Fruit fly (Drosophila melanogaster) whole organism, prepupa: Measurements from ENCODE around the gene CG14644.

Source experiments
- Blimp-1 ChIP-seq: fragments of 200-800 bp; sonication (Bioruptor generic); optimal IDR thresholded peaks from 3 replicates; lab custom pipeline; 2017; ENCODE audit warnings: missing biosample characterization, missing genetic modification characterization, mild to moderate bottlenecking, moderate library complexity, missing genetic modification reagents
- CG10669 ChIP-seq: fragments of 200-800 bp; sonication (Bioruptor generic); optimal IDR thresholded peaks from 3 replicates; lab custom pipeline; 2018; ENCODE audit warnings: missing biosample characterization, mild to moderate bottlenecking, missing genetic modification characterization, moderate library complexity
- CG11294 ChIP-seq: fragments of 200-800 bp; sonication (Bioruptor generic); IDR thresholded peaks from 2 replicates; pipeline ENCODE4 v1.3.6; 2022; ENCODE audit warnings: missing biosample characterization, missing genetic modification characterization
- CG11902 ChIP-seq: fragments of 200-800 bp; sonication (Bioruptor generic); optimal IDR thresholded peaks from 3 replicates; lab custom pipeline; 2016; ENCODE audit warnings: missing biosample characterization, missing genetic modification characterization
- CG15336 ChIP-seq: fragments of 200-800 bp; sonication (Bioruptor generic); IDR thresholded peaks from 2 replicates; pipeline ENCODE4 v1.3.6; 2022; ENCODE audit warnings: missing biosample characterization, missing genetic modification characterization
- CG1621 ChIP-seq: fragments of 200-800 bp; sonication (Bioruptor generic); optimal IDR thresholded peaks from 3 replicates; lab custom pipeline; 2018; ENCODE audit warnings: missing biosample characterization, mild to moderate bottlenecking, missing genetic modification characterization
- CG16779 ChIP-seq: fragments of 200-800 bp; sonication (Bioruptor generic); optimal IDR thresholded peaks from 3 replicates; lab custom pipeline; 2017; ENCODE audit warnings: missing biosample characterization, mild to moderate bottlenecking, missing genetic modification characterization
- CG31627 ChIP-seq: fragments of 200-800 bp; sonication (Bioruptor generic); optimal IDR thresholded peaks from 3 replicates; lab custom pipeline; 2016; ENCODE audit warnings: missing biosample characterization, missing genetic modification characterization
- CG32006 ChIP-seq: fragments of 200-800 bp; sonication (Bioruptor generic); optimal IDR thresholded peaks from 3 replicates; lab custom pipeline; 2017; ENCODE audit warnings: missing biosample characterization, mild to moderate bottlenecking, missing genetic modification characterization
- CG34406 ChIP-seq: fragments of 200-800 bp; sonication (Bioruptor generic); optimal IDR thresholded peaks from 3 replicates; lab custom pipeline; 2016; ENCODE audit warnings: missing biosample characterization, missing genetic modification characterization
- CG3919 ChIP-seq: fragments of 200-800 bp; sonication (Bioruptor generic); optimal IDR thresholded peaks from 3 replicates; lab custom pipeline; 2016; ENCODE audit warnings: missing biosample characterization, missing genetic modification characterization
- CG6163 ChIP-seq: fragments of 200-800 bp; sonication (Bioruptor generic); IDR thresholded peaks from 3 replicates; pipeline ENCODE4 v1.3.6; 2022; ENCODE audit warnings: missing biosample characterization, missing genetic modification characterization
- CG6808 ChIP-seq: fragments of 200-800 bp; sonication (Bioruptor generic); optimal IDR thresholded peaks from 3 replicates; lab custom pipeline; 2017; ENCODE audit warnings: missing biosample characterization, missing genetic modification characterization, mild to moderate bottlenecking, moderate library complexity, missing genetic modification reagents
- CG6854 ChIP-seq: fragments of 200-800 bp; sonication (Bioruptor generic); optimal IDR thresholded peaks from 2 replicates; lab custom pipeline; 2017; ENCODE audit warnings: missing biosample characterization, mild to moderate bottlenecking, missing genetic modification characterization
- CG7368 ChIP-seq: fragments of 200-800 bp; sonication (Bioruptor generic); optimal IDR thresholded peaks from 3 replicates; lab custom pipeline; 2016; ENCODE audit warnings: missing biosample characterization, missing genetic modification characterization
- CG8119 ChIP-seq: fragments of 200-800 bp; sonication (Bioruptor generic); IDR thresholded peaks from 3 replicates; pipeline ENCODE4 v1.3.6; 2022; ENCODE audit warnings: missing biosample characterization, missing genetic modification characterization
- CG8319 ChIP-seq: fragments of 200-800 bp; sonication (Bioruptor generic); optimal IDR thresholded peaks from 3 replicates; lab custom pipeline; 2016; ENCODE audit warnings: missing biosample characterization, missing genetic modification characterization
- CG8632 ChIP-seq: fragments of 200-800 bp; sonication (Bioruptor generic); optimal IDR thresholded peaks from 3 replicates; lab custom pipeline; 2016; ENCODE audit warnings: missing biosample characterization, missing genetic modification characterization
- CG9139 ChIP-seq: fragments of 200-800 bp; sonication (Bioruptor generic); optimal IDR thresholded peaks from 3 replicates; lab custom pipeline; 2017; ENCODE audit warnings: missing biosample characterization, mild to moderate bottlenecking, missing genetic modification characterization
- Eip75B ChIP-seq: fragments of 200-800 bp; sonication (Bioruptor generic); optimal IDR thresholded peaks from 3 replicates; lab custom pipeline; 2016; ENCODE audit warnings: missing biosample characterization, missing genetic modification characterization
- Eip78C ChIP-seq: fragments of 200-800 bp; sonication (Bioruptor generic); peaks from one replicate; lab custom pipeline; 2016; ENCODE audit warnings: missing biosample characterization, missing genetic modification characterization
- Ets21C ChIP-seq: fragments of 200-800 bp; sonication (Bioruptor generic); optimal IDR thresholded peaks from 3 replicates; lab custom pipeline; 2016; ENCODE audit warnings: missing biosample characterization, missing genetic modification characterization
- Ets96B ChIP-seq: fragments of 200-800 bp; optimal IDR thresholded peaks from 2 replicates; lab custom pipeline; 2019; ENCODE audit warnings: missing biosample characterization, mild to moderate bottlenecking, missing genetic modification characterization, moderate library complexity
- Hr38 ChIP-seq: sonication (Bioruptor generic); optimal IDR thresholded peaks from 2 replicates; lab custom pipeline; 2016; ENCODE audit warnings: missing biosample characterization, missing genetic modification characterization
- Hr39 ChIP-seq: fragments of 200-800 bp; sonication (Bioruptor generic); optimal IDR thresholded peaks from 2 replicates; lab custom pipeline; 2016; ENCODE audit warnings: missing biosample characterization, missing genetic modification characterization
- Lpt ChIP-seq: fragments of 200-800 bp; sonication (Bioruptor generic); optimal IDR thresholded peaks from 3 replicates; lab custom pipeline; 2016; ENCODE audit warnings: missing biosample characterization, missing genetic modification characterization
- Met ChIP-seq: fragments of 200-800 bp; sonication (Bioruptor generic); optimal IDR thresholded peaks from 3 replicates; lab custom pipeline; 2016; ENCODE audit warnings: missing biosample characterization, missing genetic modification characterization
- OdsH ChIP-seq: fragments of 200-800 bp; sonication (Bioruptor generic); optimal IDR thresholded peaks from 3 replicates; lab custom pipeline; 2016; ENCODE audit warnings: missing biosample characterization, missing genetic modification characterization
- Smox ChIP-seq: fragments of 200-800 bp; sonication (Bioruptor generic); optimal IDR thresholded peaks from 3 replicates; lab custom pipeline; 2016; ENCODE audit warnings: missing biosample characterization, missing genetic modification characterization
- Sox102F ChIP-seq: fragments of 200-800 bp; sonication (Bioruptor generic); optimal IDR thresholded peaks from 2 replicates; lab custom pipeline; 2016; ENCODE audit warnings: missing biosample characterization, mild to moderate bottlenecking, missing genetic modification characterization
- Sox14 ChIP-seq: fragments of 200-800 bp; sonication (Bioruptor generic); optimal IDR thresholded peaks from 3 replicates; lab custom pipeline; 2016; ENCODE audit warnings: missing biosample characterization, missing genetic modification characterization
- Sox15 ChIP-seq: fragments of 200-800 bp; sonication (Bioruptor generic); optimal IDR thresholded peaks from 3 replicates; lab custom pipeline; 2016; ENCODE audit warnings: missing biosample characterization, missing genetic modification characterization
- acj6 ChIP-seq: fragments of 200-800 bp; sonication (Bioruptor generic); optimal IDR thresholded peaks from 3 replicates; lab custom pipeline; 2016; ENCODE audit warnings: missing biosample characterization, missing genetic modification characterization
- cyc ChIP-seq: fragments of 200-800 bp; sonication (Bioruptor generic); optimal IDR thresholded peaks from 3 replicates; lab custom pipeline; 2016; ENCODE audit warnings: missing biosample characterization, missing genetic modification characterization
- dac ChIP-seq: fragments of 200-800 bp; sonication (Bioruptor generic); optimal IDR thresholded peaks from 2 replicates; lab custom pipeline; 2017; ENCODE audit warnings: missing biosample characterization, mild to moderate bottlenecking, missing genetic modification characterization
- dsx ChIP-seq: fragments of 200-800 bp; optimal IDR thresholded peaks from 3 replicates; lab custom pipeline; 2019; ENCODE audit warnings: missing biosample characterization, mild to moderate bottlenecking, missing genetic modification characterization, moderate library complexity; ENCODE audit not compliant: poor library complexity, severe bottlenecking
- esn ChIP-seq: fragments of 200-800 bp; sonication (Bioruptor generic); optimal IDR thresholded peaks from 2 replicates; lab custom pipeline; 2016; ENCODE audit warnings: missing biosample characterization, mild to moderate bottlenecking, missing genetic modification characterization, moderate library complexity
- fkh ChIP-seq: fragments of 200-800 bp; sonication (Bioruptor generic); optimal IDR thresholded peaks from 3 replicates; lab custom pipeline; 2017; ENCODE audit warnings: missing biosample characterization, mild to moderate bottlenecking, missing genetic modification characterization, moderate library complexity
- lz ChIP-seq: fragments of 200-800 bp; sonication (Bioruptor generic); optimal IDR thresholded peaks from 3 replicates; lab custom pipeline; 2016; ENCODE audit warnings: missing biosample characterization, missing genetic modification characterization
- salr ChIP-seq, 2 experiments: fragments of 200-800 bp; sonication (Bioruptor generic); optimal IDR thresholded peaks; 3 replicates each; lab custom pipeline; 2016 to 2018; ENCODE audit warnings: missing biosample characterization in 2 of 2, missing genetic modification characterization in 2 of 2, mild to moderate bottlenecking in 1 of 2
- ss ChIP-seq, 2 experiments: fragments of 200-800 bp; sonication (Bioruptor generic); optimal IDR thresholded peaks; 2 replicates in 1 of 2; 3 replicates in 1 of 2; lab custom pipeline; 2017 to 2018; ENCODE audit warnings: mild to moderate bottlenecking in 2 of 2, missing biosample characterization in 2 of 2, missing genetic modification characterization in 2 of 2, moderate library complexity in 1 of 2
- svp ChIP-seq: fragments of 200-800 bp; sonication (Bioruptor generic); peaks from one replicate; lab custom pipeline; 2016; ENCODE audit warnings: missing biosample characterization, missing genetic modification characterization
- vri ChIP-seq: fragments of 200-800 bp; sonication (Bioruptor generic); optimal IDR thresholded peaks from 3 replicates; lab custom pipeline; 2016; ENCODE audit warnings: missing biosample characterization, mild to moderate bottlenecking, missing genetic modification characterization

Gene CG14644

dm6 chr3R:4243096-4243940 lies 9.5 kb downstream of the CG14644 start, which contains the start of gene CG34305 (continued):
- TF ChIP-seq CG7368 (GFP tag; lab: Kevin White, UChicago) (no peak), lz (GFP tag; lab: Kevin White, UChicago) (peak; percentile 38), cyc (peak; percentile 37), vri (peak; percentile 40), CG8632 (peak; percentile 13), CG3919 (GFP tag; lab: Kevin White, UChicago) (peak; percentile 11), CG11294 (GFP tag; lab: Robert Waterston, UW) (no peak), CG8119 (GFP tag; lab: Robert Waterston, UW) (no peak), CG16779 (tag; lab: Kevin White, UChicago) (no peak), CG6854 (GFP tag; lab: Kevin White, UChicago) (no peak), Eip75B (peak; percentile 3), CG31627 (GFP tag; lab: Kevin White, UChicago) (peak; percentile 20), CG6163 (GFP tag; lab: Robert Waterston, UW) (no peak), Lpt (GFP tag; lab: Kevin White, UChicago) (no peak), ss (GFP tag; optimal IDR thresholded peaks at IDR 0.05; lab: Kevin White, UChicago) (no peak), CG34406 (GFP tag; lab: Kevin White, UChicago) (peak; percentile 38), CG9139 (GFP tag; lab: Kevin White, UChicago) (no peak), CG32006 (GFP tag; lab: Kevin White, UChicago) (no peak), Hr39 (peak; percentile 46), OdsH (GFP tag; lab: Kevin White, UChicago) (peak; percentile 42), Hr38 (GFP tag; lab: Kevin White, UChicago) (no peak), Smox (GFP tag; lab: Kevin White, UChicago) (peak; percentile 39), CG1621 (no peak)

DNA sequence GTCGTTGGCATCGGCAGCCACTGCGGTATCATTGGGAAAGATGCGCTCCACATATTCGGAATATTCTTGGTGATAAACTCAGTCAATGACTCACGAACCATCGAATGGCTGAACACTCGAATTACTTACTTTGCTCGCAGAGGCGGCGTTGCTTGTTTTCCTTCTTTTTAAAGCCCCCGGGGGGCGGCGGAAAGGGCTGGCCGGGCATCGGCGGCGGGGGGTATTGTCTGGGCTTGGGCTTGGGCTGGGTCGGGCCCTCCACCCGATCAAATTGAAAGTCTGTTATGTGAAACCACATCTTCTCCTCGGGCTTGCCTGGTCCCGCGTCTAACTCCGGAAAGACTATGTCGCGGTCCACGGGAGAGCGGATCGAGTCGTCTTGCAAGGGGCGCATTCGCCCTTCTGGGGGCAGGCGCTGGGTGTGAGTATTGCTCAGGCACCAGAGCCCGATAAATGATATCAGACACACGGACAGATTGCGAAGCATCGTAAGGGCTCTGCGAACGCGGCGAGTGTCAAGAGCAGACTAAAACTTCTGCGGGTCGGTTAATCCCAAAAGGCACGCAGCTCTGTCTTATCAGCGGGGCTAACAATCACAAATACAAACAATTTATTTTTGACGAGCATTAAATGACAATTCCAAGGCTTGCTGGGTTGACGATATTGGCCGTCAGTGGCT lies 10.5 kb downstream of the CG14644 start, which contains the start of gene CG14642:
CG14642 (minus strand) TSS at position 509 of the 679 bp plus-strand sequence.
- peak; percentile 7 for TF ChIP-seq CG1621
- TF ChIP-seq Blimp-1 (GFP tag; lab: Kevin White, UChicago), result no peak
- TF ChIP-seq svp (GFP tag; lab: Kevin White, UChicago), result peak; percentile 89
- TF ChIP-seq, all 60 proteins: peak for 2

DNA sequence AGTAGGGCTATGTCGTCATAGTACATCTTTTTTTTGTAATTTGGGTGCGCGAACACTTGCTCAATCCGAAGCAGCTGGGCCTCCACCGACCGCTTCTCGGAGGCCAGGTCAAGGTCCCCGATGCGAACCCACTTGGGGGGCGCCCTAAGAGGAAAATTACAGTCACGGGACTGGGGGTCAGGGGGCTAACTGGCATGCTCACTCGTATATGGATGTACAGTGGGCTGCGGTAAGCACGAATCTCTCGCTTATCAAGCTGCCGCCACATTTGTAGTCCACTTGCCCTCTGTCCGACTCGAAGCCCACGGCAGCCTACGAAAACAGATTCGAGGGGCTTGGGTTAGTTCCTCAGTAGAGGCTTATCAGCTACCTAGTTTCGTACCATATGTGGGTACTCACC lies 11.1 kb downstream of the CG14644 start:
- TF ChIP-seq CG6163 (GFP tag; lab: Robert Waterston, UW), result no peak
- TF ChIP-seq Eip78C (GFP tag; lab: Kevin White, UChicago), result peak; percentile 24
- TF ChIP-seq CG15336, result no peak
- peak; percentile 95 for TF ChIP-seq svp (GFP tag; lab: Kevin White, UChicago)
- TF ChIP-seq CG8319, result no peak
- TF ChIP-seq salr (GFP tag; optimal IDR thresholded peaks at IDR 0.05; lab: Kevin White, UChicago), result no peak

dm6 chr3R:4236534-4236933 lies 16.3 kb downstream of the CG14644 start:
- no peak for TF ChIP-seq Ets21C (GFP tag; lab: Kevin White, UChicago)
- no peak for TF ChIP-seq Ets96B
- no peak for TF ChIP-seq dac (GFP tag; lab: Kevin White, UChicago)
- no peak for TF ChIP-seq dsx (GFP tag; lab: Kevin White, UChicago)
- no peak for TF ChIP-seq acj6 (GFP tag; lab: Kevin White, UChicago)
- peak; percentile 0 for TF ChIP-seq CG6808 (GFP tag; lab: Kevin White, UChicago)
- no peak for TF ChIP-seq CG8119 (GFP tag; lab: Robert Waterston, UW)
- no peak for TF ChIP-seq fkh (GFP tag; lab: Kevin White, UChicago)
- no peak for TF ChIP-seq CG11902 (GFP tag; lab: Kevin White, UChicago)
- TF ChIP-seq Sox15 (GFP tag; lab: Kevin White, UChicago), result no peak
- TF ChIP-seq CG9139 (GFP tag; lab: Kevin White, UChicago), result peak; percentile 45
- peak; percentile 14 for TF ChIP-seq CG3919 (GFP tag; lab: Kevin White, UChicago)
- peak; percentile 64 for TF ChIP-seq Sox14 (GFP tag; lab: Kevin White, UChicago)
- no peak for TF ChIP-seq CG32006 (GFP tag; lab: Kevin White, UChicago)
- no peak for TF ChIP-seq CG7368 (GFP tag; lab: Kevin White, UChicago)
- no peak for TF ChIP-seq CG10669 (GFP tag; lab: Kevin White, UChicago)
- TF ChIP-seq CG15336, result no peak
- no peak for TF ChIP-seq CG8632
- peak; percentile 25 for TF ChIP-seq esn (GFP tag; lab: Kevin White, UChicago)
- TF ChIP-seq vri, result no peak
- peak; percentile 12 for TF ChIP-seq Eip75B
- peak; percentile 86 for TF ChIP-seq svp (GFP tag; lab: Kevin White, UChicago)
- no peak for TF ChIP-seq Sox102F (GFP tag; lab: Kevin White, UChicago)
- TF ChIP-seq Met (GFP tag; lab: Kevin White, UChicago), result no peak
